Worm (Caenorhabditis elegans): ENCODE data around the gene pipp-4P.

DNA sequence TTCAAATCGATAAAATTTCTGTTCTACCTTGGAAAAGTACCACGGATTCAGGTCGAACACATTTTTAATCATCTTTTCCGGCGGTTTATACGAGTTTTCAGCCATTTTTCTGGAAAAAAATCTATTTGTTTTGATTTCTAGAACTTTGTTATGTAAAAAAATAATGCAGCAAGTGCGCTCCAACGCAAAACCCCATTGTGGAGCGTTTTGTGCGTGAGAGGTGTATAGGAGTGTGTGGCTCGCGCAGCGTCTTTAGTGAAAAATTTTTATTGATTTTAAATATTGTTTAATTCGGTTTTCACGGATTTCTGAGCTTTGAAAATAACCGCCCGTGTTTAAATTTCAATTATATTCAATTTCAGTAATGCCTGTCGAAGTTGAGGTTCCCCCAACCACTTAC lies 33.2 kb upstream of the pipp-4P start, which contains the start of gene Y71H2AM.20:
- TF ChIP-seq nhr-6 (tag; optimal IDR thresholded peaks at IDR 0.05) (peak; percentile 94), lin-11 (tag; optimal IDR thresholded peaks at IDR 0.05) (peak; percentile 89), zag-1 (tag; optimal IDR thresholded peaks at IDR 0.05) (peak; percentile 96), crh-2 (tag; optimal IDR thresholded peaks at IDR 0.05) (peak; percentile 99)

All from whole organism, L2 larva.